Worm (Caenorhabditis elegans) whole organism, mixed stage, embryonic: ENCODE measurements around the gene sri-43.
"Not testable (repeated sequence)": the region's sequence is repeated elsewhere in the genome, so short reads cannot be mapped to it uniquely, and the experiment has no call there.

Experiments used
- M03D4.4 ChIP-seq: sonication (generic microtip); optimal IDR thresholded peaks from 2 replicates; lab custom pipeline; 2017; ENCODE audit warnings: mild to moderate bottlenecking, missing genetic modification characterization, missing compliant biosample characterization
- bed-3 ChIP-seq: fragments of 200-800 bp; sonication (Bioruptor generic); optimal IDR thresholded peaks from 3 replicates; lab custom pipeline; 2018; ENCODE audit warnings: mild to moderate bottlenecking, missing genetic modification characterization, moderate library complexity, missing compliant biosample characterization
- blmp-1 ChIP-seq: fragments of 150-350 bp; optimal IDR thresholded peaks from 2 replicates; lab custom pipeline; 2014; ENCODE audit warnings: missing biosample characterization, missing genetic modification characterization
- ceh-39 ChIP-seq: fragments of 150-350 bp; optimal IDR thresholded peaks from 2 replicates; lab custom pipeline; 2014; ENCODE audit warnings: missing biosample characterization, missing genetic modification characterization
- ceh-83 ChIP-seq: fragments of 200-800 bp; sonication (Bioruptor generic); optimal IDR thresholded peaks from 2 replicates; lab custom pipeline; 2018; ENCODE audit warnings: mild to moderate bottlenecking, missing genetic modification characterization, missing compliant biosample characterization
- ces-1 ChIP-seq: fragments of 150-350 bp; optimal IDR thresholded peaks from 2 replicates; lab custom pipeline; 2014; ENCODE audit warnings: missing biosample characterization, missing genetic modification reagents, missing genetic modification characterization
- drap-1 ChIP-seq: fragments of 200-800 bp; sonication (Bioruptor generic); optimal IDR thresholded peaks from 3 replicates; lab custom pipeline; 2018; ENCODE audit warnings: mild to moderate bottlenecking, missing genetic modification characterization, missing compliant biosample characterization
- flh-1 ChIP-seq: fragments of 200-800 bp; sonication (Bioruptor generic); optimal IDR thresholded peaks from 2 replicates; lab custom pipeline; 2018; ENCODE audit warnings: mild to moderate bottlenecking, missing genetic modification characterization, moderate library complexity, missing compliant biosample characterization
- ham-2 ChIP-seq: fragments of 200-800 bp; sonication (Bioruptor generic); optimal IDR thresholded peaks from 2 replicates; lab custom pipeline; 2018; ENCODE audit warnings: mild to moderate bottlenecking, missing genetic modification characterization, missing compliant biosample characterization
- hlh-1 ChIP-seq: fragments of 150-350 bp; optimal IDR thresholded peaks from 2 replicates; lab custom pipeline; 2014; ENCODE audit warnings: missing biosample characterization, missing genetic modification reagents, missing genetic modification characterization
- lin-13 ChIP-seq: fragments of 150-350 bp; optimal IDR thresholded peaks from 2 replicates; lab custom pipeline; 2014; ENCODE audit warnings: missing biosample characterization, missing genetic modification characterization
- lin-32 ChIP-seq: fragments of 200-800 bp; sonication (Bioruptor generic); optimal IDR thresholded peaks from 2 replicates; lab custom pipeline; 2018; ENCODE audit warnings: mild to moderate bottlenecking, missing genetic modification characterization, missing compliant biosample characterization
- mep-1 ChIP-seq: fragments of 150-350 bp; optimal IDR thresholded peaks from 2 replicates; lab custom pipeline; 2017; ENCODE audit warnings: missing biosample characterization, missing genetic modification reagents, missing genetic modification characterization, inconsistent platforms
- nhr-12 ChIP-seq: fragments of 150-350 bp; optimal IDR thresholded peaks from 2 replicates; lab custom pipeline; 2014; ENCODE audit warnings: missing biosample characterization, missing genetic modification characterization
- nhr-2 ChIP-seq: fragments of 150-350 bp; optimal IDR thresholded peaks from 2 replicates; lab custom pipeline; 2014; ENCODE audit warnings: missing biosample characterization, missing genetic modification characterization
- nhr-237 ChIP-seq: fragments of 150-350 bp; optimal IDR thresholded peaks from 2 replicates; lab custom pipeline; 2014; ENCODE audit warnings: missing biosample characterization, missing genetic modification characterization
- nhr-28 ChIP-seq: fragments of 150-350 bp; optimal IDR thresholded peaks from 2 replicates; lab custom pipeline; 2014; ENCODE audit warnings: missing biosample characterization, missing genetic modification characterization
- nhr-76 ChIP-seq: sonication (generic microtip); optimal IDR thresholded peaks from 2 replicates; lab custom pipeline; 2017; ENCODE audit warnings: missing biosample characterization, missing genetic modification characterization
- pha-4 ChIP-seq: fragments of 150-350 bp; optimal IDR thresholded peaks from 2 replicates; lab custom pipeline; 2018; ENCODE audit warnings: missing biosample characterization, missing genetic modification reagents, missing genetic modification characterization
- sem-2 ChIP-seq: fragments of 200-800 bp; sonication (Bioruptor generic); optimal IDR thresholded peaks from 2 replicates; lab custom pipeline; 2018; ENCODE audit warnings: mild to moderate bottlenecking, missing genetic modification characterization, missing compliant biosample characterization
- snpc-4 ChIP-seq: fragments of 150-350 bp; optimal IDR thresholded peaks from 2 replicates; lab custom pipeline; 2014; ENCODE audit warnings: missing biosample characterization, missing genetic modification characterization
- sptf-1 ChIP-seq: sonication (generic microtip); optimal IDR thresholded peaks from 2 replicates; lab custom pipeline; 2017; ENCODE audit warnings: mild to moderate bottlenecking, missing genetic modification characterization, moderate library complexity, missing compliant biosample characterization
- tbx-8 ChIP-seq: fragments of 200-800 bp; sonication (Bioruptor generic); optimal IDR thresholded peaks from 2 replicates; lab custom pipeline; 2018; ENCODE audit warnings: mild to moderate bottlenecking, missing genetic modification characterization, moderate library complexity, missing compliant biosample characterization
- unc-39 ChIP-seq: fragments of 150-350 bp; optimal IDR thresholded peaks from 2 replicates; lab custom pipeline; 2014; ENCODE audit warnings: missing biosample characterization, missing genetic modification characterization
- unc-62 ChIP-seq: fragments of 150-350 bp; optimal IDR thresholded peaks from 2 replicates; lab custom pipeline; 2014; ENCODE audit warnings: missing biosample characterization, missing genetic modification reagents, missing genetic modification characterization
- zip-8 ChIP-seq: fragments of 150-350 bp; optimal IDR thresholded peaks from 2 replicates; lab custom pipeline; 2014; ENCODE audit warnings: missing biosample characterization, missing genetic modification characterization
- ztf-11 ChIP-seq: fragments of 150-350 bp; optimal IDR thresholded peaks from 2 replicates; lab custom pipeline; 2014; ENCODE audit warnings: missing biosample characterization, missing genetic modification characterization

Gene sri-43

DNA sequence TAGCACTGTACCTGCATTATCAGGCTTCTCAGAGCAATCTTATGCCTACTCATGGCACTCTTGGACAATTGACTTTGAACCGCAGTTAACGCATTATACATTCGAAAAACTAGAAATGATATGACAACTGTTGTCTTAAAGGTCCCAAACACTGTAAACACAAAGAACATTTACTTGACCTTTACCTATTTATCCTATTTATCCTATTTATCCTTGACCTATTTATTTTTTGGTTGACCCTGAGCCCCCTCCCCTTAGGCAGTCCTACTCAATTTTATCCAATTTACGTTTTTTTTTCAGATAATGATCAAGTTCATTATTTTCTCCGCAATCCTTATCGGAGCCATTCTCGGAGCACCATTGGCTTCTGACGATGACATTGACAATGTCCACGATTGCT, 7.2 kb upstream of the sri-43 start, which contains the start of the genes T10D4.14 and T10D4.19:
Gene T10D4.14, minus strand, starts transcription at position 101 of the 400 bp plus-strand sequence.
Gene T10D4.19, plus strand, starts transcription at position 304 of the 400 bp plus-strand sequence.
- no peak for TF ChIP-seq ham-2 (GFP tag; lab: Kevin White, UChicago)
- TF ChIP-seq unc-39 (tag; lab: Kevin White, UChicago) = no peak
- TF ChIP-seq nhr-28 = no peak
- no peak for TF ChIP-seq nhr-12 (tag; lab: Kevin White, UChicago)
- no peak for TF ChIP-seq lin-13 (tag; lab: Kevin White, UChicago)
- TF ChIP-seq zip-8 = no peak
- no peak for TF ChIP-seq snpc-4 (tag; lab: Kevin White, UChicago)
- no peak for TF ChIP-seq sem-2 (GFP tag; lab: Kevin White, UChicago)

DNA sequence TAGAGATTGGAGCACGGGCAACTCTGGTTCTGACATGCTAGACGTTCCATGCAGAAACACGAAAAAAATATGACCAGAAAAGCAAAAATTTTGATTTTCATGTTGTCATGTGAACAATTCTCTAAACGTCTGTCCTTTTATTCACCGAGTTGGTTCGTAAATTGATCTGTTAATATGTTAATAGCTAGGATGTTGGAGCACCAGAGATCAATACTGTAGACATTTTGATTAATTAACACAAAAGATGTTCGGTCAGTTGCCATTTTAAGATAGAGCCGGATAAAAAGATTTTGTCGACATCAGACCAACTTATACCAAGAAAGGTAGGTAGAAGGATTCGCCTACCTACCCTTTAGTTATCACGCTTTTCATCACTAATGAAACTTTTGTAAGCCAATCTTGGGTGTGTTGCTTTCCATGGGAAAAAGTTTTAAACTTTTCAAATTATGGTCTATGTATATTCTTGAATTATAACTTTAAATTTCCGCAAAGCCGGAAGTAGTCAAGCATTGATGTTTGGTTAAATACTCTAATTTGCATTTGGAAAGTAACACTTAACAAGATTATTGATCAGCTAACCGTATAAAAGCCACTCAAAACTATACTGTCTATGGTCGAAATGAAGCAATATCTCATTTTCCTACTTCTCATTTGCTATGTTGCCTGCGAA, 5.2 kb upstream of the sri-43 start, which contains the start of the genes T10D4.11 and T10D4.1:
Gene T10D4.11, minus strand, starts transcription at position 101 of the 670 bp plus-strand sequence.
Gene T10D4.1, plus strand, starts transcription at position 620 of the 670 bp plus-strand sequence.
- no peak for TF ChIP-seq ztf-11 (tag; lab: Kevin White, UChicago)
- no peak for TF ChIP-seq ceh-83 (GFP tag; lab: Kevin White, UChicago)
- no peak for TF ChIP-seq lin-32 (GFP tag; lab: Kevin White, UChicago)
- TF ChIP-seq nhr-28 = no peak
- no peak for TF ChIP-seq M03D4.4
- no peak for TF ChIP-seq ham-2 (GFP tag; lab: Kevin White, UChicago)
- TF ChIP-seq unc-39 (tag; lab: Kevin White, UChicago) = no peak
- TF ChIP-seq ceh-39 (tag; lab: Kevin White, UChicago) = no peak
- TF ChIP-seq blmp-1 (tag; lab: Kevin White, UChicago) = no peak
- TF ChIP-seq flh-1 (GFP tag; lab: Kevin White, UChicago) = no peak
- no peak for TF ChIP-seq hlh-1 (tag; lab: Kevin White, UChicago)
- TF ChIP-seq, all 35 proteins: peak for 0

DNA sequence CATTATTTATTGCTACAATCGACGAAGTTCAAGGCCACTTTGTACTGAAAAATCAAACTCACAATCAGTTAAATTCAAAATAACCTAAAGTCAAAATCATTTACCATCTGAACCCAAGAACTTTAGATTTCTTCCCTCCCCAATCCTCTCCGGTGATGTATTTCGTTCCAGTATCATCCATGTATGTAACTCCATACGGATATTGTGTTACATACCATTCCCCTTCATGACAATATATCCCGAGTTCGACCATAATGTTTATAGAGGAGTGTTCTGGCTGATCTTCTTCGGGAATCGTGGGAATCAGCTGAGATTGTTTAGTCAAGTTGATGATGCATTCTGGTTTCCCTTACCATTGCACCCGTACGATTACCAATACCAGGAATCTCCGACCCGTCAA, 4.0 kb upstream of the sri-43 start:
- no peak for TF ChIP-seq ces-1 (GFP tag; lab: Kevin White, UChicago)
- TF ChIP-seq lin-13 (tag; lab: Kevin White, UChicago) = no peak
- no peak for TF ChIP-seq ztf-11 (tag; lab: Kevin White, UChicago)
- TF ChIP-seq zip-8 = no peak
- no peak for TF ChIP-seq mep-1 (tag; lab: Kevin White, UChicago)
- no peak for TF ChIP-seq snpc-4 (tag; lab: Kevin White, UChicago)
- TF ChIP-seq bed-3 (GFP tag; lab: Kevin White, UChicago) = no peak
- no peak for TF ChIP-seq ceh-83 (GFP tag; lab: Kevin White, UChicago)
- TF ChIP-seq ceh-39 (tag; lab: Kevin White, UChicago) = no peak
- TF ChIP-seq unc-62 (GFP tag; lab: Kevin White, UChicago) = no peak
- no peak for TF ChIP-seq sptf-1
- no peak for TF ChIP-seq drap-1 (GFP tag; lab: Kevin White, UChicago)

DNA sequence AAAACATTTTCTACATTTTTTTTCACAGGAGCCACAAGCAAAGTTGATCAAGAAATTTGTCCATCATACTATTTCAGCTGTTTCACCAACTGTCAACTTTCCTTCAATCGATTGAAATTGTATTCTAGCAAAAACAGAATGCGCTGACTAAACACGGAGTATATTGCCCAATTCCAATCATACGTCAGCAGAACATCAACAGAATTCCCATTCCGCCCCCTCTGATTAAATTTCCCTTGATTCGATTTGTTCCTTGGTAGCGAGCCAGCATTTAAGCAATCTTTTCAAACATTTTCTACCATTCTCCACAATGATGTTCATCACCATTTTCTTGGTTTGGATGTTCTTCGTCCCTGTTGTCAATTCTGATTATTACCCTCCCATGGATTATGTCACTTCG, 1.4 kb upstream of the sri-43 start, which contains the start of gene T10D4.15:
Gene T10D4.15, plus strand, starts transcription at position 301 of the 400 bp plus-strand sequence.
- TF ChIP-seq tbx-8 = no peak
- TF ChIP-seq nhr-237 (tag; lab: Kevin White, UChicago) = no peak
- TF ChIP-seq zip-8 = no peak
- TF ChIP-seq M03D4.4 = no peak
- TF ChIP-seq, all 35 proteins: peak for 0

DNA sequence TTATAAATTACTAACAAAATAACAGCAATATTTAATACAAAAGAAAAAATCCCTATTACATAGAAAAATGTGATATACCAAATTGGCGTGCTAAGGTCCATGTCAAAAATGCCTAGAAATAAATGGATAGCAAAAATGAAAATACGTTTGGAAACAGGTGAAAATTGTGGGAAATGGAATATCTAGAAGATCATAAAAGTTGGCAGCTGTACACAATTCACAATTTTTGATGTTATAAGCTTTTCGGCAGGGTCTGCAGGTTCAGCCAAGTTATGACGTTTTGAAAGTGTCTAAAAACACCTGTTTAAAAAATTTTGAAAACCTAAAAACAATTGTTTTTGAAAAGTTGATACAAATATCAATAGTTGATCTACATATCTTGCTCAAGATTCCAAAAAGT, 1.6 kb downstream of the sri-43 start, which contains the start of gene sri-42:
Gene sri-42, minus strand, starts transcription at position 101 of the 400 bp plus-strand sequence.
- TF ChIP-seq nhr-12 (tag; lab: Kevin White, UChicago); ces-1 (GFP tag; lab: Kevin White, UChicago); nhr-2 (tag; lab: Kevin White, UChicago): not testable (repeated sequence)
- TF ChIP-seq, all 35 proteins: peak for 0; not testable (repeated sequence) for 35

DNA sequence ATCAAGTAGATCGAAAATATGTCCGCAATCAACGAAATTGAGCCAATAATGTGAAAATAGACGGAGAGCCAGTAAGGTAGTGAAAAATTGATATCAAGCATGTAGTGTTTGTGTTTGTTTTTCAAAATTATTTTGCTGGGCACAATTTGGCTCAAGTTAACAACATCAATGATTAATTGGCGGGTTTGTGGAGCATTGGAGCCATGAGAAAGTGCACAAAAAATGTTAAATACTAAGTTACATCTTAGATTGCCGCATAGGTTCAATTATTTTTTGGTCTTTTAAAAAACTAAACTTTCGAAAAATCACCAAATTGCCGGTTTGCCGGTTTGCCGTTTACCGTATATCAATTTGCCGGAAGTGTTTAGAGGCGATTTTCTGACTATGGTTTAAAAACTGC, 6.6 kb downstream of the sri-43 start, which contains the start of gene sri-54:
Gene sri-54, minus strand, starts transcription at position 101 of the 400 bp plus-strand sequence.
- TF ChIP-seq lin-32 (GFP tag; lab: Kevin White, UChicago) (no peak), nhr-76 (tag; lab: Kevin White, UChicago) (no peak), mep-1 (tag; lab: Kevin White, UChicago) (no peak), hlh-1 (tag; lab: Kevin White, UChicago) (no peak), M03D4.4 (no peak), zip-8 (no peak), nhr-2 (tag; lab: Kevin White, UChicago) (no peak), pha-4 (tag; lab: Kevin White, UChicago) (no peak), snpc-4 (tag; lab: Kevin White, UChicago) (no peak), ceh-83 (GFP tag; lab: Kevin White, UChicago) (no peak), nhr-28 (no peak), tbx-8 (no peak)
